Worm (Caenorhabditis elegans): Measurements from ENCODE around the gene str-130.

DNA sequence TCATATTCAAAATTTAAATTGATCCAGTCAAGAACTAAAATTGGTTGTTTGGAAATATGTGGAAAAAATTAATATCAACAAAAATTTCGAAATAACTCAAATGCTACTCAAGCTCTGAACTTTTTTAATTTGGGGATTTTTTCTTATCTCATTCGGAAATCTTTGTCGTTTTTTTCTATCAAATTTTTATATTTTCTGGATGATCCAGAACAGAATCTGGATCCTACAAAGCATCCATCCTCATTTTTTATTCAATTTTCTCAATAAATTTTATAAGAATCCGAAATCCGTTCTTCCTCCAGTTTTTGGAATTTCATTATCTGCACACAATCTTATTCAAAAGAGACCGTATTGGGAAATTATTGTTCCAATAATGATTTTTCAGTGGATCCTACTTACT is 30.4 kb upstream of the str-130 start, which contains the start of gene D1014.6:
- TF ChIP-seq lin-35 (GFP tag; optimal IDR thresholded peaks at IDR 0.05) (no peak), F10E7.11 (tag; optimal IDR thresholded peaks at IDR 0.05) (no peak), dpff-1 (tag; optimal IDR thresholded peaks at IDR 0.05) (no peak), nhr-90 (tag; optimal IDR thresholded peaks at IDR 0.05) (no peak), lag-1 (GFP tag; IDR thresholded peaks at IDR 0.05) (no peak), pha-4 (tag; optimal IDR thresholded peaks at IDR 0.05) (no peak), egl-18 (GFP tag; IDR thresholded peaks at IDR 0.05) (no peak)
